Worm (Caenorhabditis elegans): ENCODE measurements around the gene Y82E9BL.5.

Gene Y82E9BL.5

DNA sequence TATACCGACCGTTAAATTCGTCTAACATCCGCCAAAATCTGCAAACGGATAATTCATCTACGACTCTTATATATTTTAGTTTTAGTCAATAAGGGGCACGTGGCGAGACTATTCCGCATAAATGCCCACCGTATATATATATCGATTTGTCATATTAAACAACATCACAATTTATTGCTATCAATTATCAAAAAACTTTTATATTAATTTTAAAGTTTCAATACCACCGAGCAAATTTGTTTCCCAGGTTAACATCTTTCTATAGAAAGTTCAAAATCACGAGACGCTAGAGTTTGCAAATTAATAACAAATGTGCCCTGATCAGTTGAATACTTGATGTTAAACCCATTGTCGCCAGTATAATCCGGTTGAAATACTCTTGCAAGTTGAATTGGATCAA, at the start of gene Y82E9BL.5:
Gene Y82E9BL.5 (minus strand): TSS at position 101 of the 400 bp plus-strand sequence.
- no peak for TF ChIP-seq snpc-4 (tag; optimal IDR thresholded peaks at IDR 0.05)
- no peak for TF ChIP-seq fos-1 (tag; optimal IDR thresholded peaks at IDR 0.05)
- no peak for TF ChIP-seq sem-4 (tag; optimal IDR thresholded peaks at IDR 0.05)
- TF ChIP-seq lin-39 (tag; optimal IDR thresholded peaks at IDR 0.05), result no peak
- TF ChIP-seq blmp-1 (tag; optimal IDR thresholded peaks at IDR 0.05; ENCODE audit: insufficient read depth), result no peak
- no peak for TF ChIP-seq Y55F3AM.14 (GFP tag; optimal IDR thresholded peaks at IDR 0.05)
- TF ChIP-seq ceh-82 (tag; optimal IDR thresholded peaks at IDR 0.05), result no peak
- TF ChIP-seq R02D3.7 (tag; optimal IDR thresholded peaks at IDR 0.05), result no peak
- no peak for TF ChIP-seq egl-27 (tag; optimal IDR thresholded peaks at IDR 0.05)

DNA sequence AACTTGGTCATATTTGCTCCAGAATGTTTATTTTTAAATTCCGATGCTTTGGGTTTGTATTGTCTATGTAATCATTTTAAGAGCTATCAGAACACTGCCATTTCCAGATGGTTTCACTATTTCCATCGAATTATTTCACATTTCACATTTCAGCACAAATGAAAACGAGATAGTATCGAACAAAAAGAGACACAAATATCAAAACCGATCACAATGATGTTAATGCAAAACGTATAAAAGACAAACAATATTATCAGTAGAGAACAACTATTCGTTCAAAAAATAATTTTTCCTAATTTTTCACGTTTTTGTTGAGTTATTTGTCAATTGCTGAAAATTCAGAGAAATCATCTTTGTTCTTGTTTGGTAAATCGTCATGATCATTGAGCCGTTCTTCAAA, 47.9 kb upstream of the Y82E9BL.5 start:
- TF ChIP-seq nhr-23 (tag; optimal IDR thresholded peaks at IDR 0.05), result no peak
- peak; percentile 49 for TF ChIP-seq fos-1 (tag; optimal IDR thresholded peaks at IDR 0.05)

DNA sequence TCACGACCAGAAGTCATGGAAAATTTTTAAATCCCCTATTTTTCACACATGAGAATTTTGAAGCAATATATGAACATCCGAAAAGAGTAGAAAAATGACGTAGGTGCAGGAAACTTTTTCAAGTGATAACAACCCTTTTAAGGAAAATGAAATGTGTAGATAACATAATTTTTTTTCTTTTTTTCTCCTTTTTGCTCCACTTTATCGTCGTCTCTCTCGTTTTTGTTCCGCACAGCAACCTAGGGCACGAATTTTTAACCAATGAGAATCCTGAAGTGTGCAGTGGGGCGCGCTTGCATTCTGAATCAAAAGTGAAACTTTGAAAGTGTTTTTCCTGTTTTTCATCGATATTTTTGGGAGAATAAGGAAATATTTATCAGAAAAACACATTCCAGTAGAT, 45.3 kb upstream of the Y82E9BL.5 start:
- TF ChIP-seq sma-3 (GFP tag; optimal IDR thresholded peaks at IDR 0.05) (peak; percentile 26), gmeb-1 (tag; optimal IDR thresholded peaks at IDR 0.05) (peak; percentile 21), nhr-6 (tag; optimal IDR thresholded peaks at IDR 0.05) (no peak), fos-1 (tag; optimal IDR thresholded peaks at IDR 0.05) (peak; percentile 84), lin-39 (tag; optimal IDR thresholded peaks at IDR 0.05) (no peak), crh-2 (tag; optimal IDR thresholded peaks at IDR 0.05) (peak; percentile 44), elt-1 (tag; optimal IDR thresholded peaks at IDR 0.05) (no peak), F13H6.1 (tag; optimal IDR thresholded peaks at IDR 0.05) (peak; percentile 6), mbf-1 (tag; optimal IDR thresholded peaks at IDR 0.05) (no peak), lin-13 (GFP tag; optimal IDR thresholded peaks at IDR 0.05) (no peak), sma-9 (GFP tag; optimal IDR thresholded peaks at IDR 0.05) (peak; percentile 2), sma-9 (tag; optimal IDR thresholded peaks at IDR 0.05) (no peak), blmp-1 (tag; optimal IDR thresholded peaks at IDR 0.05; ENCODE audit: insufficient read depth) (no peak)

DNA sequence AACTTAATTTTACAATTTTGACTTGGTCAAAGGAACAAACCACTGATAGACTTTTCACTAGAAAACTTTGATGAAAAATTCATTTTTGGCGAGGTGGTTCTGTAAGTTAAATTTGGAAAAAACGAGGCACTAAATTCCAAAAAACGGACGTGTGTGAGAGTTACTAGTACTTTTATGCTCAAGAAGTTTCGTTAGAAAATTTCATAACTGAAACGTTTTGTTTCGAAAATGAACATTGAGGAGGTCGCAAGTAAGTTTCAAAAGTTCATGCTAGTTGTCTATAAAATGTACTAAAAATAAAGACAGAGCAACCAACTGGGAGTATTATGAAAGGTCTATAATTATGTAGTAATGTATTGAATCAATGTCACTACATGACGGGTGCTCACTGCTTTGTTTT, 44.3 kb upstream of the Y82E9BL.5 start, which contains the start of gene pals-17:
Gene pals-17 (minus strand): TSS at position 101 of the 400 bp plus-strand sequence.
- TF ChIP-seq nhr-12 (tag; optimal IDR thresholded peaks at IDR 0.05) (no peak), alr-1 (tag; optimal IDR thresholded peaks at IDR 0.05) (no peak), gmeb-1 (tag; optimal IDR thresholded peaks at IDR 0.05) (no peak), ztf-11 (tag; optimal IDR thresholded peaks at IDR 0.05) (no peak), peb-1 (tag; optimal IDR thresholded peaks at IDR 0.05) (no peak), unc-55 (GFP tag; optimal IDR thresholded peaks at IDR 0.05) (no peak), sma-3 (GFP tag; optimal IDR thresholded peaks at IDR 0.05) (no peak), ztf-1 (GFP tag; conservative IDR thresholded peaks at IDR 0.05) (no peak), nhr-129 (tag; optimal IDR thresholded peaks at IDR 0.05) (no peak), R02D3.7 (tag; optimal IDR thresholded peaks at IDR 0.05) (no peak), nhr-6 (tag; optimal IDR thresholded peaks at IDR 0.05) (no peak), snpc-4 (tag; optimal IDR thresholded peaks at IDR 0.05) (no peak), lsy-2 (tag; optimal IDR thresholded peaks at IDR 0.05) (no peak), dmd-4 (tag; optimal IDR thresholded peaks at IDR 0.05) (no peak), fos-1 (tag; optimal IDR thresholded peaks at IDR 0.05) (no peak), aly-2 (tag; optimal IDR thresholded peaks at IDR 0.05) (no peak), ztf-4 (tag; optimal IDR thresholded peaks at IDR 0.05) (no peak)

DNA sequence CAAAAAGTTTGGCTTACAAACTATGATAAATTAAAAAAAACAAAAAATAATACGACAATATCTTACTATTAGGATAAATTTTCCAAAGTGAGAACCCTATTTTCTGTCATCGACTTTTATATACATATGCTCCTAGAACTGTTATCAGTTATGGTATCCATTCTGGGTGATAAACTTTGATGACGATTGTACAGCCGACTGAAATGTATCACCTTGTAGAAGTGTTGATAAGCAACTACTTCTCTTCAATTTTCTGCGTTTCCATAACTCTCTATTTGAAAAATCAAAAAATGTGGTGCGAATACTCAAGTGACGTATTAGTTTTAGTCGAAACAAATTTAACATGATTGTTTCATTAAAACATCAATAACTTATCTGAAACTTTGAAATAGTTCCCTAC, 42.5 kb upstream of the Y82E9BL.5 start:
- TF ChIP-seq sma-9 (GFP tag; optimal IDR thresholded peaks at IDR 0.05), result peak; percentile 37
- no peak for TF ChIP-seq sma-9 (tag; optimal IDR thresholded peaks at IDR 0.05)
- TF ChIP-seq fos-1 (tag; optimal IDR thresholded peaks at IDR 0.05), result peak; percentile 98
- TF ChIP-seq lin-11 (tag; optimal IDR thresholded peaks at IDR 0.05), result no peak
- TF ChIP-seq crh-2 (tag; optimal IDR thresholded peaks at IDR 0.05), result peak; percentile 10
